Worm (Caenorhabditis elegans): ENCODE data around the gene Y53F4B.26.

- no peak for TF ChIP-seq pha-4 (tag; optimal IDR thresholded peaks at IDR 0.05)
- no peak for TF ChIP-seq nhr-25 (tag; optimal IDR thresholded peaks at IDR 0.05)
- no peak for TF ChIP-seq ceh-16 (tag; optimal IDR thresholded peaks at IDR 0.05)
- no peak for TF ChIP-seq ztf-11 (tag; optimal IDR thresholded peaks at IDR 0.05)
- no peak for TF ChIP-seq skn-1 (tag; optimal IDR thresholded peaks at IDR 0.05)
- TF ChIP-seq nhr-11 (tag; optimal IDR thresholded peaks at IDR 0.05): no peak
- TF ChIP-seq ceh-9 (tag; optimal IDR thresholded peaks at IDR 0.05): no peak
- no peak for TF ChIP-seq nhr-77 (tag; optimal IDR thresholded peaks at IDR 0.05)
- no peak for TF ChIP-seq snpc-4 (tag; optimal IDR thresholded peaks at IDR 0.05)
- TF ChIP-seq nfya-1 (tag; optimal IDR thresholded peaks at IDR 0.05; ENCODE audit: insufficient read depth): no peak
- TF ChIP-seq sea-2 (GFP tag; optimal IDR thresholded peaks at IDR 0.05): no peak
- no peak for TF ChIP-seq zag-1 (tag; optimal IDR thresholded peaks at IDR 0.05)
- TF ChIP-seq elt-1 (tag; optimal IDR thresholded peaks at IDR 0.05): no peak
These were observed 17.6 kb upstream of the Y53F4B.26 start for ce11 chrII:15158364-15158763.

Measured in whole organism, L3 larva.